Fruit fly (Drosophila melanogaster): ENCODE data around the gene Sema1a.

Sema1a gene

DNA sequence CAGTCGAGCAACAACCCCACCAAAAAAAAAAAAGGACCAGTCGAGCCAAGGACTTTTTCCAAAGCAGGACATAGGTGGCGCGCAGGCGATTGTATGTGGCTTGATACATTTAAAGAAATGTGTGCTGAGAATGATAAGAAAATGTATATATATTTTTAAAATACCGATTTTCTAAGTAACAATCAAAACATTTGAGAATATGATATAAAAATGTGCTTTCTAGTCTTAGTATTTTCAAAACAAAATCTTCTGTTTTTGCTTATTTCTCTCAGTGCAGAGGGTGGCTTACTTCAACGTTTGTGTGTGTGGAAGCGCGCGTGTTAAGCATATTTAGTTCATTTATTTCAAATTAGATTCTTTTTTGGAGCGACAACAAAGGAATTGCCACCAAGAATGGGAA, 60.7 kb downstream of the Sema1a start (continued):
- TF ChIP-seq scrt (GFP tag; optimal IDR thresholded peaks at IDR 0.05) (no peak), gcm (GFP tag; optimal IDR thresholded peaks at IDR 0.05) (peak; percentile 43), dmrt99B (tag; optimal IDR thresholded peaks at IDR 0.05) (peak; percentile 74), Hr3 (GFP tag; optimal IDR thresholded peaks at IDR 0.05) (peak; percentile 43), CG9727 (GFP tag; optimal IDR thresholded peaks at IDR 0.05) (peak; percentile 68), ems (GFP tag; optimal IDR thresholded peaks at IDR 0.05) (peak; percentile 13), hth (optimal IDR thresholded peaks at IDR 0.05) (no peak), dysf (GFP tag; IDR thresholded peaks at IDR 0.05) (peak; percentile 43; the same call in 1 of the 3 replicates), Optix (GFP tag; IDR thresholded peaks at IDR 0.05) (0 out of 3 replicates have a peak, but pooled peaks have one; percentile 7), ind (GFP tag; optimal IDR thresholded peaks at IDR 0.05) (peak; percentile 37), crp (GFP tag; optimal IDR thresholded peaks at IDR 0.05) (no peak), nom (GFP tag; optimal IDR thresholded peaks at IDR 0.05) (no peak), zen2 (GFP tag; IDR thresholded peaks at IDR 0.05; ENCODE audit: partially characterized antibody) (no peak), CG18262 (tag; optimal IDR thresholded peaks at IDR 0.05) (peak; percentile 59), CG6765 (GFP tag; optimal IDR thresholded peaks at IDR 0.05) (no peak), CG17328 (GFP tag; IDR thresholded peaks at IDR 0.05) (peak; percentile 49), salm (tag; optimal IDR thresholded peaks at IDR 0.05) (peak; percentile 22), fd64A (GFP tag; optimal IDR thresholded peaks at IDR 0.05) (no peak), CG34224 (GFP tag; IDR thresholded peaks at IDR 0.05; ENCODE audit: partially characterized antibody) (no peak), CG3281 (GFP tag; optimal IDR thresholded peaks at IDR 0.05) (peak; percentile 36), ap (GFP tag; IDR thresholded peaks at IDR 0.05) (no peak), sqz (GFP tag; optimal IDR thresholded peaks at IDR 0.05) (peak; percentile 9), CG13123 (GFP tag; optimal IDR thresholded peaks at IDR 0.05) (no peak), caup (GFP tag; optimal IDR thresholded peaks at IDR 0.05; ENCODE audit: severe bottlenecking) (peak; percentile 25), CG6254 (GFP tag; optimal IDR thresholded peaks at IDR 0.05) (peak; percentile 25), CG4854 (GFP tag; optimal IDR thresholded peaks at IDR 0.05) (no peak), kay (GFP tag; optimal IDR thresholded peaks at IDR 0.05) (no peak), CG10147 (GFP tag; optimal IDR thresholded peaks at IDR 0.05) (peak; percentile 19), Ets65A (GFP tag) (peak; percentile 65), CG2875 (GFP tag; optimal IDR thresholded peaks at IDR 0.05) (peak; percentile 16), h (optimal IDR thresholded peaks at IDR 0.05) (no peak), dati (GFP tag; IDR thresholded peaks at IDR 0.05) (no peak), da (GFP tag; optimal IDR thresholded peaks at IDR 0.05) (no peak), CG17186 (GFP tag; optimal IDR thresholded peaks at IDR 0.05) (no peak), HHEX (GFP tag; optimal IDR thresholded peaks at IDR 0.05) (peak; percentile 41), pfk (GFP tag; optimal IDR thresholded peaks at IDR 0.05) (no peak), luna (GFP tag; optimal IDR thresholded peaks at IDR 0.05) (no peak), Med (GFP tag) (peak; percentile 35), CG8359 (GFP tag; optimal IDR thresholded peaks at IDR 0.05; ENCODE audit: borderline replicate concordance) (no peak), CG3838 (GFP tag; optimal IDR thresholded peaks at IDR 0.05) (no peak), Eip74EF (GFP tag; optimal IDR thresholded peaks at IDR 0.05) (peak in 1 of 2 experiments; percentile 16), CG13775 (GFP tag; optimal IDR thresholded peaks at IDR 0.05) (peak; percentile 13), Hr39 (optimal IDR thresholded peaks at IDR 0.05) (no peak), ttk (GFP tag; IDR thresholded peaks at IDR 0.05) (no peak), CG18764 (GFP tag; optimal IDR thresholded peaks at IDR 0.05) (no peak), CG12155 (GFP tag; optimal IDR thresholded peaks at IDR 0.05) (peak; percentile 26), CG32532 (GFP tag; IDR thresholded peaks at IDR 0.05) (no peak; the same call in 1 of the 2 replicates), CG8765 (GFP tag; IDR thresholded peaks at IDR 0.05) (no peak), CG16815 (GFP tag; optimal IDR thresholded peaks at IDR 0.05) (peak; percentile 33), CG8281 (tag; optimal IDR thresholded peaks at IDR 0.05) (no peak), NC2β (GFP tag; optimal IDR thresholded peaks at IDR 0.05) (no peak)

Measured in whole organism, embryonic.